Fruit fly (Drosophila melanogaster) whole organism, prepupa: ENCODE data around the gene CG4213.

Source experiments
- CG3919 ChIP-seq: fragments of 200-800 bp; sonication (Bioruptor generic); optimal IDR thresholded peaks from 3 replicates; lab custom pipeline; 2016; ENCODE audit warnings: missing biosample characterization, missing genetic modification characterization
- Ets96B ChIP-seq: fragments of 200-800 bp; optimal IDR thresholded peaks from 2 replicates; lab custom pipeline; 2019; ENCODE audit warnings: missing biosample characterization, mild to moderate bottlenecking, missing genetic modification characterization, moderate library complexity
- Hr39 ChIP-seq: fragments of 200-800 bp; sonication (Bioruptor generic); optimal IDR thresholded peaks from 2 replicates; lab custom pipeline; 2016; ENCODE audit warnings: missing biosample characterization, missing genetic modification characterization
- Sox102F ChIP-seq: fragments of 200-800 bp; sonication (Bioruptor generic); optimal IDR thresholded peaks from 2 replicates; lab custom pipeline; 2016; ENCODE audit warnings: missing biosample characterization, mild to moderate bottlenecking, missing genetic modification characterization
- dsx ChIP-seq: fragments of 200-800 bp; optimal IDR thresholded peaks from 3 replicates; lab custom pipeline; 2019; ENCODE audit warnings: missing biosample characterization, mild to moderate bottlenecking, missing genetic modification characterization, moderate library complexity; ENCODE audit not compliant: poor library complexity, severe bottlenecking
- lz ChIP-seq: fragments of 200-800 bp; sonication (Bioruptor generic); optimal IDR thresholded peaks from 3 replicates; lab custom pipeline; 2016; ENCODE audit warnings: missing biosample characterization, missing genetic modification characterization
- spab ChIP-seq: fragments of 200-800 bp; sonication (Bioruptor generic); optimal IDR thresholded peaks from 2 replicates; lab custom pipeline; 2017; ENCODE audit warnings: missing biosample characterization, mild to moderate bottlenecking, missing genetic modification characterization, missing genetic modification reagents

- TF ChIP-seq Ets96B (peak; percentile 96), CG3919 (GFP tag; lab: Kevin White, UChicago) (peak; percentile 99), dsx (GFP tag; lab: Kevin White, UChicago) (peak; percentile 94), Sox102F (GFP tag; lab: Kevin White, UChicago) (peak; percentile 97), spab (peak; percentile 96), Hr39 (GFP tag; lab: Kevin White, UChicago) (peak; percentile 97), lz (GFP tag; lab: Kevin White, UChicago) (peak; percentile 97)
These were observed 40.1 kb upstream of the CG4213 start for dm6 chr2L:441927-442691.
